Worm (Caenorhabditis elegans): ENCODE measurements around the gene srt-11.

ce11 chrII:14805686-14806085 is at the start of gene srt-11:
- no peak for TF ChIP-seq dve-1 (tag; optimal IDR thresholded peaks at IDR 0.05)
- no peak for TF ChIP-seq pha-4 (tag; optimal IDR thresholded peaks at IDR 0.05)

All from whole organism, late embryonic.